Worm (Caenorhabditis elegans): ENCODE data around the gene C43F9.7.

DNA sequence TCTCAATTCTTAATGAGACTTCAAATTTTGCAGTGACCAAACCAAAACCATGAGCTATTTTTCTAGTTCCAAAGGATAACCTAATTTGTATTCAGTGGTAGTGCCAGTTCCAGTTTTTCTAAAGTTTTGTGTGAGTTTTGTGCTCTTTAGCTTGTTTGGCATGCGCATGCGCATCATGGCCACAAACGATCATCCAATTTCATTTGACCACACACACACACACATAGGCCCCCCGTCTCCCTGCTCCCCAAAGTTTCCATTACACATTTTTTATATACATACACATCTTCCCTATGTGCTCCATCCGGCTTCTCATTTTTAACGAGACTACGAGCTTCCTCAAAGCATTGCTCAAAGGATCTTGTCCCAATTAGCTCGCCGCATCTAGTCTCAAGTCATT lies 19.0 kb downstream of the C43F9.7 start:
- TF ChIP-seq unc-39 (tag; optimal IDR thresholded peaks at IDR 0.05) (no peak), unc-130 (GFP tag; optimal IDR thresholded peaks at IDR 0.05) (no peak), skn-1 (tag; optimal IDR thresholded peaks at IDR 0.05) (no peak), T20F7.1 (GFP tag; optimal IDR thresholded peaks at IDR 0.05) (no peak), F10B5.3 (tag; optimal IDR thresholded peaks at IDR 0.05) (no peak), nhr-237 (tag; optimal IDR thresholded peaks at IDR 0.05) (no peak), snpc-4 (tag; optimal IDR thresholded peaks at IDR 0.05) (no peak)
